Worm (Caenorhabditis elegans) whole organism, late embryonic: Measurements from ENCODE around the gene F25B4.4.
"Not testable (repeated sequence)": the region's sequence is repeated elsewhere in the genome, so short reads cannot be mapped to it uniquely, and the experiment has no call there.

Experiments used
- F13H6.1 ChIP-seq: sonication (generic microtip); optimal IDR thresholded peaks from 2 replicates; lab custom pipeline; 2016; ENCODE audit warnings: missing genetic modification characterization, missing compliant biosample characterization
- T23F11.4 ChIP-seq: fragments of 200-800 bp; sonication (Bioruptor generic); optimal IDR thresholded peaks from 2 replicates; lab custom pipeline; 2018; ENCODE audit warnings: mild to moderate bottlenecking, missing genetic modification characterization, missing compliant biosample characterization
- Y22D7AL.16 ChIP-seq: sonication (generic microtip); optimal IDR thresholded peaks from 2 replicates; lab custom pipeline; 2016; ENCODE audit warnings: missing genetic modification characterization, missing compliant biosample characterization
- ahr-1 ChIP-seq: sonication (generic microtip); optimal IDR thresholded peaks from 2 replicates; lab custom pipeline; 2016; ENCODE audit warnings: missing genetic modification characterization, missing compliant biosample characterization
- ceh-14 ChIP-seq: sonication (generic microtip); optimal IDR thresholded peaks from 2 replicates; lab custom pipeline; 2016; ENCODE audit warnings: missing genotype, missing genetic modification characterization, missing compliant biosample characterization
- ceh-30 ChIP-seq: fragments of 150-350 bp; optimal IDR thresholded peaks from 2 replicates; lab custom pipeline; 2014; ENCODE audit warnings: missing biosample characterization, missing genetic modification characterization
- ceh-31 ChIP-seq: sonication (generic microtip); optimal IDR thresholded peaks from 2 replicates; lab custom pipeline; 2016; ENCODE audit warnings: missing genetic modification characterization, missing compliant biosample characterization
- ceh-48 ChIP-seq: sonication (generic microtip); optimal IDR thresholded peaks from 2 replicates; lab custom pipeline; 2016; ENCODE audit warnings: missing genetic modification characterization, inconsistent platforms, missing compliant biosample characterization
- ceh-6 ChIP-seq: fragments of 200-800 bp; sonication (Bioruptor generic); optimal IDR thresholded peaks from 2 replicates; lab custom pipeline; 2018; ENCODE audit warnings: mild to moderate bottlenecking, missing genetic modification characterization, missing compliant biosample characterization
- ceh-9 ChIP-seq: sonication (generic microtip); optimal IDR thresholded peaks from 2 replicates; lab custom pipeline; 2016; ENCODE audit warnings: mild to moderate bottlenecking, missing genetic modification characterization, inconsistent platforms, missing compliant biosample characterization
- elt-2 ChIP-seq: sonication (generic microtip); optimal IDR thresholded peaks from 2 replicates; lab custom pipeline; 2016; ENCODE audit warnings: missing genetic modification reagents, missing genetic modification characterization, missing compliant biosample characterization
- eyg-1 ChIP-seq: sonication (generic microtip); optimal IDR thresholded peaks from 2 replicates; lab custom pipeline; 2016; ENCODE audit warnings: missing genotype, missing genetic modification characterization, missing compliant biosample characterization
- fkh-10 ChIP-seq: fragments of 150-350 bp; optimal IDR thresholded peaks from 2 replicates; lab custom pipeline; 2014; ENCODE audit warnings: missing biosample characterization, missing genetic modification reagents, missing genetic modification characterization
- gmeb-2 ChIP-seq: sonication (generic microtip); optimal IDR thresholded peaks from 2 replicates; lab custom pipeline; 2016; ENCODE audit warnings: missing genetic modification characterization, inconsistent platforms, missing compliant biosample characterization
- hlh-13 ChIP-seq: fragments of 200-800 bp; sonication (Bioruptor generic); optimal IDR thresholded peaks from 2 replicates; lab custom pipeline; 2018; ENCODE audit warnings: mild to moderate bottlenecking, missing genetic modification characterization, missing compliant biosample characterization
- hlh-6 ChIP-seq: sonication (generic microtip); optimal IDR thresholded peaks from 2 replicates; lab custom pipeline; 2016; ENCODE audit warnings: missing genotype, missing genetic modification characterization, missing compliant biosample characterization
- lim-6 ChIP-seq: sonication (generic microtip); optimal IDR thresholded peaks from 2 replicates; lab custom pipeline; 2016; ENCODE audit warnings: missing genetic modification characterization, missing compliant biosample characterization
- lin-11 ChIP-seq: fragments of 200-800 bp; sonication (Bioruptor generic); optimal IDR thresholded peaks from 2 replicates; lab custom pipeline; 2018; ENCODE audit warnings: mild to moderate bottlenecking, missing genetic modification characterization, missing compliant biosample characterization
- nfya-1 ChIP-seq: sonication (generic microtip); optimal IDR thresholded peaks from 2 replicates; lab custom pipeline; 2017; ENCODE audit warnings: missing genetic modification characterization, mild to moderate bottlenecking, missing compliant biosample characterization, antibody characterized with exemption, moderate library complexity
- npax-4 ChIP-seq: sonication (generic microtip); optimal IDR thresholded peaks from 2 replicates; lab custom pipeline; 2016; ENCODE audit warnings: missing genetic modification characterization, missing compliant biosample characterization
- pat-9 ChIP-seq: fragments of 200-800 bp; sonication (Bioruptor generic); optimal IDR thresholded peaks from 2 replicates; lab custom pipeline; 2018; ENCODE audit warnings: mild to moderate bottlenecking, missing genetic modification characterization, moderate library complexity, missing compliant biosample characterization
- pha-4 ChIP-seq: fragments of 150-350 bp; optimal IDR thresholded peaks from 2 replicates; lab custom pipeline; 2018; ENCODE audit warnings: missing biosample characterization, missing genetic modification reagents, missing genetic modification characterization
- ref-2 ChIP-seq: sonication (generic microtip); optimal IDR thresholded peaks from 2 replicates; lab custom pipeline; 2016; ENCODE audit warnings: missing genetic modification characterization, missing compliant biosample characterization
- sox-2 ChIP-seq: fragments of 200-800 bp; sonication (Bioruptor generic); IDR thresholded peaks from 2 replicates; pipeline ENCODE4 v1.3.6; 2022; ENCODE audit warnings: missing genetic modification reagents, missing genetic modification characterization, missing compliant biosample characterization
- tbx-2 ChIP-seq: sonication (generic microtip); optimal IDR thresholded peaks from 2 replicates; lab custom pipeline; 2016; ENCODE audit warnings: missing genetic modification characterization, missing compliant biosample characterization
- tbx-7 ChIP-seq: sonication (generic microtip); optimal IDR thresholded peaks from 2 replicates; lab custom pipeline; 2016; ENCODE audit warnings: missing genotype, missing genetic modification characterization, missing compliant biosample characterization
- ttx-3 ChIP-seq: sonication (generic microtip); optimal IDR thresholded peaks from 2 replicates; lab custom pipeline; 2016; ENCODE audit warnings: missing genetic modification reagents, missing genetic modification characterization, missing compliant biosample characterization
- unc-55 ChIP-seq: sonication (generic microtip); optimal IDR thresholded peaks from 2 replicates; lab custom pipeline; 2017; ENCODE audit warnings: missing biosample characterization, missing genetic modification reagents, missing genetic modification characterization
- ztf-16 ChIP-seq: sonication (generic microtip); optimal IDR thresholded peaks from 2 replicates; lab custom pipeline; 2017; ENCODE audit warnings: missing genetic modification characterization, missing compliant biosample characterization

Gene F25B4.4

ce11 chrV:5653990-5654499 lies 30.6 kb upstream of the F25B4.4 start, which contains the start of gene hex-2:
hex-2 (plus strand) TSS chrV:5654449.
- TF ChIP-seq elt-2 (tag; lab: Kevin White, UChicago) (peak; percentile 17), gmeb-2 (no peak)

ce11 chrV:5660604-5661209 lies 24.0 kb upstream of the F25B4.4 start, which contains the start of the genes mut-14 and C14C11.2:
mut-14 (minus strand) TSS chrV:5660704.
C14C11.2 (plus strand) TSS chrV:5661159.
- TF ChIP-seq unc-55 (GFP tag; lab: Kevin White, UChicago): no peak
- TF ChIP-seq, all 69 proteins: peak for 0

- not testable (repeated sequence) for TF ChIP-seq T23F11.4 (GFP tag; lab: Kevin White, UChicago); eyg-1 (tag; lab: Kevin White, UChicago); ceh-48 (tag; lab: Kevin White, UChicago)
Observed at ce11 chrV:5663317-5663716, 21.4 kb upstream of the F25B4.4 start, which contains the start of gene C14C11.1. C14C11.1 (plus strand) TSS chrV:5663617.

- no peak for TF ChIP-seq ztf-16
- TF ChIP-seq ceh-31 (tag; lab: Kevin White, UChicago): no peak
- TF ChIP-seq, all 69 proteins: peak for 0
Observed at ce11 chrV:5666036-5666729, 18.5 kb upstream of the F25B4.4 start, which contains the start of gene C14C11.7. C14C11.7 (minus strand) TSS chrV:5666086.

ce11 chrV:5667337-5667736 lies 17.3 kb upstream of the F25B4.4 start:
- no peak for TF ChIP-seq tbx-7 (tag; lab: Kevin White, UChicago)
- no peak for TF ChIP-seq ttx-3 (tag; lab: Kevin White, UChicago)
- no peak for TF ChIP-seq ref-2 (tag; lab: Kevin White, UChicago)
- TF ChIP-seq ahr-1 (tag; lab: Kevin White, UChicago): no peak
- no peak for TF ChIP-seq gmeb-2
- TF ChIP-seq sox-2: no peak
- TF ChIP-seq, all 69 proteins: peak for 0

ce11 chrV:5668968-5669367 lies 15.7 kb upstream of the F25B4.4 start:
- no peak for TF ChIP-seq hlh-13 (GFP tag; lab: Kevin White, UChicago)
- no peak for TF ChIP-seq ceh-31 (tag; lab: Kevin White, UChicago)
- TF ChIP-seq Y22D7AL.16 (tag; lab: Kevin White, UChicago): no peak

- TF ChIP-seq F13H6.1 (tag; lab: Kevin White, UChicago): no peak
- TF ChIP-seq lim-6 (tag; lab: Kevin White, UChicago): no peak
- no peak for TF ChIP-seq eyg-1 (tag; lab: Kevin White, UChicago)
- no peak for TF ChIP-seq ceh-9 (tag; lab: Kevin White, UChicago)
- TF ChIP-seq fkh-10: no peak
- TF ChIP-seq lin-11 (tag; lab: Kevin White, UChicago): no peak
- no peak for TF ChIP-seq nfya-1
- no peak for TF ChIP-seq hlh-6
- no peak for TF ChIP-seq tbx-2 (tag; lab: Kevin White, UChicago)
- no peak for TF ChIP-seq sox-2
- TF ChIP-seq pat-9: no peak
- TF ChIP-seq pha-4 (tag; lab: Kevin White, UChicago): no peak
- no peak for TF ChIP-seq ceh-6
- no peak for TF ChIP-seq ztf-16
- TF ChIP-seq elt-2 (tag; lab: Kevin White, UChicago): no peak
- no peak for TF ChIP-seq ceh-14 (tag; lab: Kevin White, UChicago)
- TF ChIP-seq npax-4 (tag; lab: Kevin White, UChicago): no peak
- TF ChIP-seq ceh-30: no peak
Observed at ce11 chrV:5672270-5672669, 12.4 kb upstream of the F25B4.4 start.
